Worm (Caenorhabditis elegans) whole organism, L4 larva: Measurements from ENCODE around the gene D1005.4.

Experiments used
- F10B5.3 ChIP-seq: sonication (generic microtip); optimal IDR thresholded peaks from 2 replicates; lab custom pipeline; 2016; ENCODE audit warnings: mild to moderate bottlenecking, missing genetic modification characterization, missing compliant biosample characterization
- F37D6.2 ChIP-seq: sonication (generic microtip); optimal IDR thresholded peaks from 2 replicates; lab custom pipeline; 2016; ENCODE audit warnings: mild to moderate bottlenecking, missing genetic modification characterization, missing compliant biosample characterization
- R02D3.7 ChIP-seq: fragments of 150-350 bp; sonication (generic microtip); optimal IDR thresholded peaks from 3 replicates; lab custom pipeline; 2014; ENCODE audit warnings: missing biosample characterization, missing genetic modification characterization
- T20F7.1 ChIP-seq: fragments of 200-800 bp; sonication (Bioruptor generic); optimal IDR thresholded peaks from 2 replicates; lab custom pipeline; 2018; ENCODE audit warnings: mild to moderate bottlenecking, missing genetic modification characterization, missing compliant biosample characterization
- T26A8.4 ChIP-seq: fragments of 200-800 bp; sonication (Bioruptor generic); IDR thresholded peaks from 2 replicates; pipeline ENCODE4 v1.3.6; 2022; ENCODE audit warnings: missing genetic modification characterization, missing compliant biosample characterization
- Y105C5A.15 ChIP-seq: fragments of 200-800 bp; sonication (Bioruptor generic); IDR thresholded peaks from 2 replicates; pipeline ENCODE4 v1.3.6; 2022; ENCODE audit warnings: missing genetic modification characterization, missing compliant biosample characterization
- Y48G9A.11 ChIP-seq: fragments of 200-800 bp; sonication (Bioruptor generic); IDR thresholded peaks from 2 replicates; pipeline ENCODE4 v1.3.6; 2022; ENCODE audit warnings: missing genetic modification reagents, missing genetic modification characterization, missing compliant biosample characterization
- Y5F2A.4 ChIP-seq: fragments of 200-800 bp; sonication (Bioruptor generic); optimal IDR thresholded peaks from 2 replicates; lab custom pipeline; 2018; ENCODE audit warnings: mild to moderate bottlenecking, missing genetic modification characterization, missing compliant biosample characterization
- ZK546.5 ChIP-seq, 2 experiments: sonication (generic microtip); optimal IDR thresholded peaks; 2 replicates each; lab custom pipeline; 2017; ENCODE audit warnings: missing biosample characterization in 2 of 2, missing genetic modification characterization in 2 of 2
- arid-1 ChIP-seq: fragments of 200-800 bp; sonication (Bioruptor generic); conservative IDR thresholded peaks from 2 replicates; pipeline ENCODE4 v1.3.6; 2022; ENCODE audit warnings: missing genetic modification reagents, missing genetic modification characterization, missing compliant biosample characterization
- ceh-28 ChIP-seq: fragments of 150-350 bp; optimal IDR thresholded peaks from 2 replicates; lab custom pipeline; 2014; ENCODE audit warnings: missing biosample characterization, missing genetic modification reagents, missing genetic modification characterization
- ceh-32 ChIP-seq: sonication (generic microtip); optimal IDR thresholded peaks from 2 replicates; lab custom pipeline; 2016; ENCODE audit warnings: mild to moderate bottlenecking, missing genetic modification characterization, missing compliant biosample characterization; ENCODE audit not compliant: poor library complexity
- cey-2 ChIP-seq: sonication (generic microtip); optimal IDR thresholded peaks from 3 replicates; lab custom pipeline; 2017; ENCODE audit warnings: missing genetic modification characterization, mild to moderate bottlenecking, missing compliant biosample characterization, antibody characterized with exemption, borderline replicate concordance; ENCODE audit not compliant: insufficient read depth
- dmd-8 ChIP-seq: fragments of 200-800 bp; sonication (Bioruptor generic); IDR thresholded peaks from 2 replicates; pipeline ENCODE4 v1.3.6; 2022; ENCODE audit warnings: missing genetic modification characterization, missing compliant biosample characterization
- dpl-1 ChIP-seq: fragments of 150-350 bp; optimal IDR thresholded peaks from 2 replicates; lab custom pipeline; 2014; ENCODE audit warnings: missing biosample characterization, missing genetic modification reagents, missing genetic modification characterization
- dve-1 ChIP-seq: sonication (generic microtip); optimal IDR thresholded peaks from 2 replicates; lab custom pipeline; 2017; ENCODE audit warnings: antibody characterized with exemption, mild to moderate bottlenecking, missing genetic modification characterization, missing compliant biosample characterization; ENCODE audit not compliant: insufficient read depth
- egl-27 ChIP-seq: sonication (generic microtip); optimal IDR thresholded peaks from 3 replicates; lab custom pipeline; 2017; ENCODE audit warnings: missing biosample characterization, missing genetic modification reagents, missing genetic modification characterization
- fkh-10 ChIP-seq: fragments of 150-350 bp; optimal IDR thresholded peaks from 2 replicates; lab custom pipeline; 2014; ENCODE audit warnings: missing biosample characterization, missing genetic modification reagents, missing genetic modification characterization
- fos-1 ChIP-seq: fragments of 150-350 bp; optimal IDR thresholded peaks from 2 replicates; lab custom pipeline; 2014; ENCODE audit warnings: missing biosample characterization, missing genetic modification characterization
- hlh-11 ChIP-seq: fragments of 200-800 bp; sonication (Bioruptor generic); optimal IDR thresholded peaks from 2 replicates; lab custom pipeline; 2018; ENCODE audit warnings: mild to moderate bottlenecking, missing genetic modification characterization, missing compliant biosample characterization
- hlh-30 ChIP-seq: sonication (generic microtip); optimal IDR thresholded peaks from 2 replicates; lab custom pipeline; 2017; ENCODE audit warnings: antibody characterized with exemption, mild to moderate bottlenecking, missing genetic modification characterization, missing compliant biosample characterization; ENCODE audit not compliant: insufficient read depth
- lin-29 ChIP-seq: fragments of 200-800 bp; sonication (Bioruptor generic); IDR thresholded peaks from 2 replicates; pipeline ENCODE4 v1.3.6; 2022; ENCODE audit warnings: missing genetic modification reagents, missing genetic modification characterization, missing compliant biosample characterization
- lir-3 ChIP-seq: sonication (generic microtip); optimal IDR thresholded peaks from 2 replicates; lab custom pipeline; 2016; ENCODE audit warnings: mild to moderate bottlenecking, missing genetic modification characterization, missing compliant biosample characterization
- lsy-2 ChIP-seq, 2 experiments: fragments of 150-350 bp in 1 of 2; sonication (generic microtip) in 1 of 2; optimal IDR thresholded peaks; 2 replicates each; lab custom pipeline; 2014 to 2017; ENCODE audit warnings: missing biosample characterization in 2 of 2, missing genetic modification characterization in 2 of 2
- madf-5 ChIP-seq, 2 experiments: fragments of 200-800 bp; sonication (Bioruptor generic); IDR thresholded peaks; 2 replicates each; pipeline ENCODE4 v1.3.6; 2022; ENCODE audit warnings: missing compliant biosample characterization in 2 of 2, missing genetic modification characterization in 2 of 2
- madf-9 ChIP-seq: fragments of 200-800 bp; sonication (Bioruptor generic); conservative IDR thresholded peaks from 2 replicates; pipeline ENCODE4 v1.3.6; 2022; ENCODE audit warnings: missing genetic modification reagents, missing genetic modification characterization, missing compliant biosample characterization
- mdt-29 ChIP-seq: fragments of 200-800 bp; sonication (Bioruptor generic); IDR thresholded peaks from 2 replicates; pipeline ENCODE4 v1.3.6; 2022; ENCODE audit warnings: missing genetic modification reagents, missing genetic modification characterization, missing compliant biosample characterization
- mes-2 ChIP-seq: sonication (generic microtip); optimal IDR thresholded peaks from 2 replicates; lab custom pipeline; 2016; ENCODE audit warnings: missing genotype, mild to moderate bottlenecking, missing genetic modification characterization, missing compliant biosample characterization; ENCODE audit not compliant: poor library complexity, severe bottlenecking
- mxl-2 ChIP-seq: fragments of 200-800 bp; sonication (Bioruptor generic); conservative IDR thresholded peaks from 2 replicates; pipeline ENCODE4 v1.3.6; 2022; ENCODE audit warnings: missing genetic modification reagents, missing genetic modification characterization, missing compliant biosample characterization
- mxl-3 ChIP-seq: fragments of 200-800 bp; sonication (Bioruptor generic); optimal IDR thresholded peaks from 2 replicates; lab custom pipeline; 2018; ENCODE audit warnings: mild to moderate bottlenecking, missing genetic modification characterization, missing compliant biosample characterization
- nhr-11 ChIP-seq: fragments of 150-350 bp; optimal IDR thresholded peaks from 2 replicates; lab custom pipeline; 2014; ENCODE audit warnings: missing biosample characterization, missing genetic modification characterization
- nhr-111 ChIP-seq: fragments of 200-800 bp; sonication (Bioruptor generic); optimal IDR thresholded peaks from 2 replicates; lab custom pipeline; 2018; ENCODE audit warnings: mild to moderate bottlenecking, missing genetic modification characterization, missing compliant biosample characterization
- nhr-237 ChIP-seq: sonication (generic microtip); optimal IDR thresholded peaks from 2 replicates; lab custom pipeline; 2017; ENCODE audit warnings: missing biosample characterization, missing genetic modification characterization
- nhr-28 ChIP-seq: fragments of 150-350 bp; optimal IDR thresholded peaks from 2 replicates; lab custom pipeline; 2014; ENCODE audit warnings: missing biosample characterization, missing genetic modification characterization
- pqm-1 ChIP-seq: sonication (generic microtip); optimal IDR thresholded peaks from 2 replicates; lab custom pipeline; 2017; ENCODE audit warnings: missing biosample characterization, missing genetic modification characterization
- saeg-2 ChIP-seq: fragments of 200-800 bp; sonication (Bioruptor generic); IDR thresholded peaks from 2 replicates; pipeline ENCODE4 v1.3.6; 2022; ENCODE audit warnings: missing genetic modification reagents, missing genetic modification characterization, missing compliant biosample characterization
- sdz-12 ChIP-seq: fragments of 200-800 bp; sonication (Bioruptor generic); optimal IDR thresholded peaks from 2 replicates; lab custom pipeline; 2018; ENCODE audit warnings: mild to moderate bottlenecking, missing genetic modification characterization, missing compliant biosample characterization
- skn-1 ChIP-seq: fragments of 150-350 bp; optimal IDR thresholded peaks from 2 replicates; lab custom pipeline; 2014; ENCODE audit warnings: missing biosample characterization, missing genetic modification characterization
- spr-1 ChIP-seq: sonication (generic microtip); optimal IDR thresholded peaks from 2 replicates; lab custom pipeline; 2016; ENCODE audit warnings: mild to moderate bottlenecking, missing genetic modification characterization, missing compliant biosample characterization
- spr-3 ChIP-seq: fragments of 200-800 bp; sonication (Bioruptor generic); optimal IDR thresholded peaks from 2 replicates; lab custom pipeline; 2018; ENCODE audit warnings: mild to moderate bottlenecking, missing genetic modification characterization, missing compliant biosample characterization
- tag-97 ChIP-seq: fragments of 200-800 bp; sonication (Bioruptor generic); IDR thresholded peaks from 2 replicates; pipeline ENCODE4 v1.3.6; 2022; ENCODE audit warnings: missing genetic modification characterization, missing compliant biosample characterization
- tra-1 ChIP-seq: fragments of 200-800 bp; sonication (Bioruptor generic); IDR thresholded peaks from 2 replicates; pipeline ENCODE4 v1.3.6; 2022; ENCODE audit warnings: missing genetic modification reagents, missing genetic modification characterization, missing compliant biosample characterization
- vab-7 ChIP-seq: fragments of 200-800 bp; sonication (Bioruptor generic); IDR thresholded peaks from 2 replicates; pipeline ENCODE4 v1.3.6; 2022; ENCODE audit warnings: missing genetic modification reagents, missing genetic modification characterization, missing compliant biosample characterization
- zfp-2 ChIP-seq: sonication (generic microtip); optimal IDR thresholded peaks from 2 replicates; lab custom pipeline; 2016; ENCODE audit warnings: mild to moderate bottlenecking, missing genetic modification characterization, missing compliant biosample characterization
- zfp-3 ChIP-seq: fragments of 200-800 bp; sonication (Bioruptor generic); conservative IDR thresholded peaks from 2 replicates; pipeline ENCODE4 v1.3.6; 2022; ENCODE audit warnings: missing genetic modification reagents, missing genetic modification characterization, missing compliant biosample characterization
- zip-11 ChIP-seq: fragments of 200-800 bp; sonication (Bioruptor generic); IDR thresholded peaks from 2 replicates; pipeline ENCODE4 v1.3.6; 2022; ENCODE audit warnings: missing genetic modification characterization, missing compliant biosample characterization
- ztf-7 ChIP-seq: fragments of 150-350 bp; optimal IDR thresholded peaks from 2 replicates; lab custom pipeline; 2014; ENCODE audit warnings: missing biosample characterization, missing genetic modification characterization

D1005.4 gene

ce11 chrX:1450352-1450818, 35.2 kb downstream of the D1005.4 start, which contains the start of gene W05H7.1 (continued):
- TF ChIP-seq hlh-11 (peak; percentile 9), lsy-2 (tag; optimal IDR thresholded peaks at IDR 0.05; lab: Kevin White, UChicago) (peak in 1 of 2 experiments; percentile 56), mes-2 (tag; lab: Kevin White, UChicago) (peak; percentile 55)
- TF ChIP-seq, all 104 proteins: peak for 17

DNA sequence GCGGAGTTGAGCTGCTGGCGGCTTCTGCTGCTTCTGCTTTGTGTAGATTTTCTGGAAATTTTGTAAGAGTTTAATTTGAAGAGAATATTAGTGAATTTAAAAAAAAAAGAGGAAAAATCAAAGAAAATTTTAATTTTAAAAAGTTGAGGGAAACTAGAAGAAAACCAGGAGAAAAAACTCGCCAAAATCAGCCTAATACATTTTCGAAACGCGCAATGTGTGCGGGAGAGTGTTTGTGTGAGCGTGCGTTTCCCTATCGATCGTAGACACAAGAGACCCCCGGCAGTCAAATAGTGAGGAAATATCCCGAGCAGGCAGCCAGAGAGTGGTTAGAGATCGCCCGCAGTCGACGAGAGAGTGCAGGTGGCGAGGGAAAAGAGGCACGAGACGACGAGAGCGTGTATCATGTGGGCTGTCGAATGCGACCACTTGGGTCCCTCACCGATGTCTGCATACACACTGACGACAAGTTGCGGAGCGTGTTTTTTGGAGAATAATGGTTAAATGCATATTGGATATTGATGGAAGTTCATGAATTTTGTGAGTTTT, 39.0 kb downstream of the D1005.4 start, which contains the start of gene zfp-3:
TSS of gene zfp-3 (minus strand) at position 51 of the 549 bp plus-strand sequence.
- TF ChIP-seq sdz-12 (no peak), egl-27 (no peak), ztf-7 (tag; lab: Kevin White, UChicago) (peak; percentile 83), hlh-30 (tag; lab: Kevin White, UChicago) (peak; percentile 99), Y5F2A.4 (peak; percentile 41), mxl-3 (GFP tag; lab: Kevin White, UChicago) (peak; percentile 90), cey-2 (tag; lab: Kevin White, UChicago) (no peak), lsy-2 (tag; optimal IDR thresholded peaks at IDR 0.05; lab: Kevin White, UChicago) (peak; percentile 81 to 93), mdt-29 (peak; percentile 76), dmd-8 (GFP tag; lab: Robert Waterston, UW) (0 out of 2 replicates have a peak, but pooled peaks have one; percentile 17), zip-11 (GFP tag; lab: Robert Waterston, UW) (no peak), T26A8.4 (peak; percentile 87), nhr-111 (no peak), F10B5.3 (peak; percentile 71), lin-29 (GFP tag; lab: Robert Waterston, UW) (no peak), skn-1 (tag; lab: Kevin White, UChicago) (peak; percentile 6), saeg-2 (GFP tag; lab: Robert Waterston, UW) (peak; percentile 74; the same call in 1 of the 2 replicates), nhr-11 (tag; lab: Kevin White, UChicago) (peak; percentile 94), pqm-1 (no peak), fos-1 (peak; percentile 25), ceh-32 (peak; percentile 49), ceh-28 (tag; lab: Kevin White, UChicago) (peak; percentile 72), Y48G9A.11 (no peak), madf-5 (GFP tag; IDR thresholded peaks at IDR 0.05; lab: Robert Waterston, UW) (no peak), mes-2 (tag; lab: Kevin White, UChicago) (peak; percentile 86), zfp-2 (tag; lab: Kevin White, UChicago) (peak; percentile 65), nhr-237 (no peak), tra-1 (GFP tag; lab: Robert Waterston, UW) (peak; percentile 81), Y105C5A.15 (GFP tag; lab: Robert Waterston, UW) (0 out of 2 replicates have a peak, but pooled peaks have one; percentile 31), dpl-1 (GFP tag; lab: Kevin White, UChicago) (peak; percentile 72), vab-7 (peak; percentile 43; the same call in 1 of the 2 replicates), madf-9 (peak; percentile 81), spr-1 (tag; lab: Kevin White, UChicago) (peak; percentile 87), nhr-28 (tag; lab: Kevin White, UChicago) (peak; percentile 82), mxl-2 (GFP tag; lab: Robert Waterston, UW) (no peak), lir-3 (peak; percentile 45), T20F7.1 (GFP tag; lab: Kevin White, UChicago) (no peak), R02D3.7 (tag; lab: Kevin White, UChicago) (no peak), arid-1 (GFP tag; lab: Robert Waterston, UW) (peak; percentile 89), spr-3 (GFP tag; lab: Kevin White, UChicago) (peak; percentile 6), dve-1 (peak; percentile 97), zfp-3 (peak; percentile 71; the same call in 1 of the 2 replicates), ZK546.5 (tag; optimal IDR thresholded peaks at IDR 0.05; lab: Kevin White, UChicago) (peak in 1 of 2 experiments; percentile 59), F37D6.2 (tag; lab: Kevin White, UChicago) (peak; percentile 85), fkh-10 (GFP tag; lab: Kevin White, UChicago) (peak; percentile 95), tag-97 (no peak)
